Fruit fly (Drosophila melanogaster) whole organism, embryonic: ENCODE measurements around the gene PIG-Q.

ENCODE experiments used
- B-H2 ChIP-seq: fragments of 200-800 bp; sonication (Bioruptor generic); optimal IDR thresholded peaks from 2 replicates; lab custom pipeline; 2018; ENCODE audit warnings: missing biosample characterization, mild to moderate bottlenecking, missing genetic modification characterization
- BtbVII ChIP-seq: fragments of 200-800 bp; sonication (Bioruptor generic); optimal IDR thresholded peaks from 3 replicates; lab custom pipeline; 2017; ENCODE audit warnings: missing biosample characterization, mild to moderate bottlenecking, missing genetic modification characterization
- CG10147 ChIP-seq: fragments of 200-800 bp; sonication (Bioruptor generic); optimal IDR thresholded peaks from 2 replicates; lab custom pipeline; 2019; ENCODE audit warnings: missing biosample characterization, mild to moderate bottlenecking, missing genetic modification characterization, moderate library complexity
- CG11695 ChIP-seq: fragments of 200-800 bp; sonication (Bioruptor generic); IDR thresholded peaks from 3 replicates; pipeline ENCODE4 v1.3.6; 2022; ENCODE audit warnings: missing biosample characterization, missing genetic modification characterization
- CG12299 ChIP-seq: fragments of 200-800 bp; sonication (Bioruptor generic); optimal IDR thresholded peaks from 2 replicates; lab custom pipeline; 2018; ENCODE audit warnings: missing biosample characterization, mild to moderate bottlenecking, missing genetic modification characterization
- CG1233 ChIP-seq: fragments of 200-800 bp; sonication (Bioruptor generic); optimal IDR thresholded peaks from 4 replicates; lab custom pipeline; 2018; ENCODE audit warnings: missing biosample characterization, mild to moderate bottlenecking, missing genetic modification characterization
- CG12942 ChIP-seq: fragments of 200-800 bp; sonication (Bioruptor generic); optimal IDR thresholded peaks from 3 replicates; lab custom pipeline; 2016; ENCODE audit warnings: missing biosample characterization, missing genetic modification characterization
- CG15696 ChIP-seq: fragments of 200-800 bp; sonication (Bioruptor generic); optimal IDR thresholded peaks from 2 replicates; lab custom pipeline; 2019; ENCODE audit warnings: missing biosample characterization, mild to moderate bottlenecking, missing genetic modification characterization, moderate library complexity
- CG1602 ChIP-seq: fragments of 200-800 bp; sonication (Bioruptor generic); optimal IDR thresholded peaks from 3 replicates; lab custom pipeline; 2016; ENCODE audit warnings: missing biosample characterization, missing genetic modification characterization
- CG17359 ChIP-seq: fragments of 200-800 bp; sonication (Bioruptor generic); optimal IDR thresholded peaks from 3 replicates; lab custom pipeline; 2018; ENCODE audit warnings: missing biosample characterization, mild to moderate bottlenecking, missing genetic modification characterization, moderate library complexity
- CG17568 ChIP-seq: fragments of 200-800 bp; sonication (Bioruptor generic); optimal IDR thresholded peaks from 2 replicates; lab custom pipeline; 2018; ENCODE audit warnings: missing biosample characterization, mild to moderate bottlenecking, missing genetic modification characterization, moderate library complexity
- CG3407 ChIP-seq: fragments of 200-800 bp; sonication (Bioruptor generic); optimal IDR thresholded peaks from 2 replicates; lab custom pipeline; 2018; ENCODE audit warnings: missing biosample characterization, mild to moderate bottlenecking, missing genetic modification characterization
- CG34224 ChIP-seq: fragments of 200-800 bp; sonication (Bioruptor generic); IDR thresholded peaks from 3 replicates; pipeline ENCODE4 v1.3.6; 2022; ENCODE audit warnings: missing biosample characterization, missing genetic modification characterization; ENCODE audit not compliant: partially characterized antibody
- CG34376 ChIP-seq: fragments of 200-800 bp; sonication (Bioruptor generic); optimal IDR thresholded peaks from 2 replicates; lab custom pipeline; 2018; ENCODE audit warnings: missing biosample characterization, mild to moderate bottlenecking, missing genetic modification characterization
- CG34422 ChIP-seq: fragments of 200-800 bp; sonication (Bioruptor generic); IDR thresholded peaks from 3 replicates; pipeline ENCODE4 v1.3.6; 2022; ENCODE audit warnings: missing biosample characterization, missing genetic modification characterization
- CG4360 ChIP-seq: fragments of 200-800 bp; sonication (Bioruptor generic); IDR thresholded peaks from 2 replicates; pipeline ENCODE4 v1.3.6; 2022; ENCODE audit warnings: missing biosample characterization, missing genetic modification characterization
- CG6254 ChIP-seq: fragments of 200-800 bp; sonication (Bioruptor generic); optimal IDR thresholded peaks from 3 replicates; lab custom pipeline; 2017; ENCODE audit warnings: mild to moderate bottlenecking, missing biosample characterization, missing genetic modification reagents, missing genetic modification characterization
- CG6813 ChIP-seq: fragments of 200-800 bp; sonication (Bioruptor generic); optimal IDR thresholded peaks from 2 replicates; lab custom pipeline; 2017; ENCODE audit warnings: missing biosample characterization, missing genetic modification characterization, mild to moderate bottlenecking, moderate library complexity, missing genetic modification reagents
- CG8359 ChIP-seq: fragments of 200-800 bp; sonication (Bioruptor generic); optimal IDR thresholded peaks from 2 replicates; lab custom pipeline; 2017; ENCODE audit warnings: missing biosample characterization, mild to moderate bottlenecking, missing genetic modification characterization, borderline replicate concordance
- CG8478 ChIP-seq: fragments of >200 bp; optimal IDR thresholded peaks from 2 replicates; lab custom pipeline; 2018
- CHES-1-like ChIP-seq: fragments of 200-800 bp; sonication (Bioruptor generic); optimal IDR thresholded peaks from 2 replicates; lab custom pipeline; 2016; ENCODE audit warnings: missing biosample characterization, missing genetic modification characterization
- D19B ChIP-seq: fragments of 200-800 bp; sonication (Bioruptor generic); optimal IDR thresholded peaks from 2 replicates; lab custom pipeline; 2017; ENCODE audit warnings: missing biosample characterization, mild to moderate bottlenecking, missing genetic modification characterization
- Deaf1 ChIP-seq: fragments of 200-800 bp; optimal IDR thresholded peaks from 3 replicates; lab custom pipeline; 2019; ENCODE audit warnings: missing biosample characterization, mild to moderate bottlenecking, missing genetic modification characterization, moderate library complexity
- Ets65A ChIP-seq: fragments of 200-800 bp; sonication (Bioruptor generic); peaks from one replicate; lab custom pipeline; 2016; ENCODE audit warnings: missing biosample characterization, missing genetic modification characterization
- Ets97D ChIP-seq: fragments of 200-800 bp; sonication (Bioruptor generic); optimal IDR thresholded peaks from 3 replicates; lab custom pipeline; 2016; ENCODE audit warnings: missing biosample characterization, missing genetic modification characterization
- GATAe ChIP-seq: fragments of 200-800 bp; sonication (Bioruptor generic); conservative IDR thresholded peaks from 2 replicates; pipeline ENCODE4 v1.3.6; 2022; ENCODE audit warnings: missing biosample characterization, missing genetic modification characterization
- Lhr ChIP-seq: fragments of 200-800 bp; sonication (Bioruptor generic); optimal IDR thresholded peaks from 3 replicates; lab custom pipeline; 2017; ENCODE audit warnings: mild to moderate bottlenecking, missing biosample characterization, missing genetic modification reagents, missing genetic modification characterization
- Max ChIP-seq: fragments of 200-800 bp; sonication (Bioruptor generic); optimal IDR thresholded peaks from 2 replicates; lab custom pipeline; 2016; ENCODE audit warnings: missing biosample characterization, mild to moderate bottlenecking, missing genetic modification characterization
- Meics ChIP-seq: fragments of 200-800 bp; sonication (Bioruptor generic); optimal IDR thresholded peaks from 2 replicates; lab custom pipeline; 2017; ENCODE audit warnings: missing biosample characterization, mild to moderate bottlenecking, missing genetic modification characterization
- Pdp1 ChIP-seq, 2 experiments: fragments of 200-800 bp; sonication (Bioruptor generic); optimal IDR thresholded peaks; 3 replicates each; lab custom pipeline; 2016; ENCODE audit warnings: missing biosample characterization in 2 of 2, missing genetic modification characterization in 2 of 2, mild to moderate bottlenecking in 1 of 2, moderate library complexity in 1 of 2
- Rfx ChIP-seq: fragments of 200-800 bp; sonication (Bioruptor generic); IDR thresholded peaks from 2 replicates; pipeline ENCODE4 v1.3.6; 2022; ENCODE audit warnings: missing biosample characterization, missing genetic modification characterization
- Side ChIP-seq: fragments of 200-800 bp; sonication (Bioruptor generic); optimal IDR thresholded peaks from 2 replicates; lab custom pipeline; 2016; ENCODE audit warnings: missing biosample characterization, missing genetic modification characterization
- amos ChIP-seq: fragments of 200-800 bp; sonication (Bioruptor generic); IDR thresholded peaks from 2 replicates; pipeline ENCODE4 v1.3.6; 2022; ENCODE audit warnings: missing biosample characterization, missing genetic modification characterization; ENCODE audit not compliant: partially characterized antibody
- ap ChIP-seq: fragments of 200-800 bp; sonication (Bioruptor generic); IDR thresholded peaks from 2 replicates; pipeline ENCODE4 v1.3.6; 2022; ENCODE audit warnings: missing biosample characterization, missing genetic modification characterization
- bowl ChIP-seq: fragments of 200-800 bp; sonication (Bioruptor generic); IDR thresholded peaks from 2 replicates; pipeline ENCODE4 v1.3.6; 2022; ENCODE audit warnings: missing biosample characterization, missing genetic modification characterization
- chinmo ChIP-seq: fragments of 200-800 bp; sonication (Bioruptor generic); IDR thresholded peaks from 4 replicates; pipeline ENCODE4 v1.3.6; 2022; ENCODE audit warnings: missing biosample characterization, missing genetic modification characterization; ENCODE audit not compliant: partially characterized antibody
- crc ChIP-seq: fragments of 200-800 bp; sonication (Bioruptor generic); optimal IDR thresholded peaks from 2 replicates; lab custom pipeline; 2016; ENCODE audit warnings: missing biosample characterization, missing genetic modification characterization
- ham ChIP-seq: fragments of 200-800 bp; sonication (Bioruptor generic); IDR thresholded peaks from 2 replicates; pipeline ENCODE4 v1.3.6; 2022; ENCODE audit warnings: missing biosample characterization, missing genetic modification characterization
- lab ChIP-seq: fragments of 200-800 bp; sonication (Bioruptor generic); optimal IDR thresholded peaks from 3 replicates; lab custom pipeline; 2017; ENCODE audit warnings: missing biosample characterization, missing genetic modification characterization, mild to moderate bottlenecking, moderate library complexity, missing genetic modification reagents
- luna ChIP-seq: fragments of 200-800 bp; sonication (Bioruptor generic); optimal IDR thresholded peaks from 2 replicates; lab custom pipeline; 2016; ENCODE audit warnings: missing biosample characterization, missing genetic modification characterization
- maf-S ChIP-seq: fragments of 200-800 bp; sonication (Bioruptor generic); optimal IDR thresholded peaks from 2 replicates; lab custom pipeline; 2016; ENCODE audit warnings: missing biosample characterization, missing genetic modification characterization
- mld ChIP-seq: fragments of 200-800 bp; sonication (Bioruptor generic); IDR thresholded peaks from 3 replicates; pipeline ENCODE4 v1.3.6; 2022; ENCODE audit warnings: missing biosample characterization, missing genetic modification characterization; ENCODE audit not compliant: partially characterized antibody
- onecut ChIP-seq: fragments of 200-800 bp; sonication (Bioruptor generic); IDR thresholded peaks from 2 replicates; pipeline ENCODE4 v1.3.6; 2022; ENCODE audit warnings: missing biosample characterization, missing genetic modification characterization
- sd ChIP-seq: fragments of 200-800 bp; sonication (Bioruptor generic); optimal IDR thresholded peaks from 3 replicates; lab custom pipeline; 2018; ENCODE audit warnings: missing biosample characterization, mild to moderate bottlenecking, missing genetic modification characterization, moderate library complexity
- sens-2 ChIP-seq: fragments of 200-800 bp; sonication (Bioruptor generic); IDR thresholded peaks from 2 replicates; pipeline ENCODE4 v1.3.6; 2022; ENCODE audit warnings: missing biosample characterization, missing genetic modification characterization
- seq ChIP-seq: fragments of 200-800 bp; sonication (Bioruptor generic); IDR thresholded peaks from 2 replicates; pipeline ENCODE4 v1.3.6; 2022; ENCODE audit warnings: missing biosample characterization, missing genetic modification characterization
- shn ChIP-seq: fragments of 200-800 bp; sonication (Bioruptor generic); optimal IDR thresholded peaks from 3 replicates; lab custom pipeline; 2016; ENCODE audit warnings: missing biosample characterization, missing genetic modification characterization
- unc-4 ChIP-seq: fragments of 200-800 bp; sonication (Bioruptor generic); IDR thresholded peaks from 2 replicates; pipeline ENCODE4 v1.3.6; 2022; ENCODE audit warnings: missing biosample characterization, missing genetic modification characterization; ENCODE audit not compliant: partially characterized antibody
- unpg ChIP-seq: fragments of 200-800 bp; sonication (Bioruptor generic); optimal IDR thresholded peaks from 3 replicates; lab custom pipeline; 2018; ENCODE audit warnings: missing biosample characterization, mild to moderate bottlenecking, missing genetic modification characterization, moderate library complexity

The PIG-Q gene

DNA sequence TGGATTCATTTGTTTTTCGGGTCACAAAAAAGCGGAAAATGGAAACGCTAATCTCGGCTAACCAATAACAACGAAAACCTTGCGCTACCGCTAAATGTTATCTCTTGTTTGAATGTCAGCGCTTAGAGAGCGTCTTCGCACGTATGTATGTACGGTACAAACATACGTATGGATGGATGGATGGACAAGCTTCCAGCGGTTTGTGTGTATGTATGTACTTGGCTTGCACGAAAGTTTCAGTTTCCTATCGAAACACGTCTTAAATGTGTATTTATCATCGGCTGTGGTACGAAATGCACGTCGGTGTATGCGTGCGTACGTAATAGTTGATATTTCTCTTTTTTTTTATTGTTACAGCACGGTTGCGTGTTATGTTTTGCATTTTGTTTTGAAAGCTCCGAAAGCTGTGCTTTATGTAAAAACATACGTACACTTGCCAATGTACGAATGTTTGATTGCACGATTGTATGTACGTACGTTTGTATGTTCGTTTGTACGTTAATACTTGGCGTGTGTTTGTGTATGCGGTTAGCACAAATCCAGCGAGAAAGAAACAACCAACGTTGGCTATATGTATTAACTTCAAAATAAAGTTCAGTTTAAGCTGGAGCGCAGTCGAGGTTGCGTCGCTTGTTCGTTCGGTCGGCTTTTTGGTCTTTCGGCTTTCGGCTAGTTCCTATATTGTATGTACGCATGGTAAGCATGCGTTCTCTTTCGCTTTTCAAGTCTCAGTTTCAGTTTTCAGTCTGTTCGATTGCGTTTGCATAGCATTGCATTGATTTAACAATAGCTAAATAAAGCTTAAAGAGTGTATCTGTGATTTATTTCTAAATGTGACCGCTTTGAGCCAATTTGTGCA lies 13.8 kb downstream of the PIG-Q start, which contains the start of gene Fur2 (continued):
- TF ChIP-seq Lhr (GFP tag; lab: Kevin White, UChicago) (no peak), unc-4 (GFP tag; lab: Robert Waterston, UW) (0 out of 2 replicates have a peak, but pooled peaks have one; percentile 10), sd (no peak), CG34224 (peak; percentile 35; the same call in 1 of the 3 replicates), Meics (GFP tag; lab: Kevin White, UChicago) (no peak), crc (no peak), Pdp1 (GFP tag; optimal IDR thresholded peaks at IDR 0.05; lab: Kevin White, UChicago) (peak in 1 of 2 experiments; percentile 95), Deaf1 (tag; lab: Kevin White, UChicago) (peak; percentile 79), BtbVII (no peak), unpg (GFP tag; lab: Kevin White, UChicago) (no peak), CG12942 (GFP tag; lab: Kevin White, UChicago) (no peak), Side (GFP tag; lab: Kevin White, UChicago) (no peak), luna (GFP tag; lab: Kevin White, UChicago) (no peak), ham (no peak), CG11695 (no peak), CG34376 (peak; percentile 27), CG1233 (no peak), CG8359 (GFP tag; lab: Kevin White, UChicago) (no peak), CHES-1-like (GFP tag; lab: Kevin White, UChicago) (no peak), CG34422 (no peak), seq (GFP tag; lab: Robert Waterston, UW) (no peak), amos (GFP tag; lab: Robert Waterston, UW) (no peak), CG6254 (GFP tag; lab: Kevin White, UChicago) (no peak), CG10147 (no peak), CG3407 (GFP tag; lab: Kevin White, UChicago) (no peak), ap (no peak), CG6813 (GFP tag; lab: Kevin White, UChicago) (no peak), CG12299 (tag; lab: Kevin White, UChicago) (no peak), CG17359 (no peak), CG15696 (no peak), CG17568 (GFP tag; lab: Kevin White, UChicago) (no peak), maf-S (GFP tag; lab: Kevin White, UChicago) (no peak), GATAe (GFP tag; lab: Robert Waterston, UW) (no peak), onecut (GFP tag; lab: Robert Waterston, UW) (peak; percentile 18; the same call in 1 of the 2 replicates), CG8478 (lab: Kevin White, UChicago) (no peak), chinmo (peak; percentile 87; the same call in 1 of the 4 replicates), shn (no peak), mld (no peak), Max (GFP tag; lab: Kevin White, UChicago) (no peak), CG4360 (GFP tag; lab: Robert Waterston, UW) (no peak), D19B (GFP tag; lab: Kevin White, UChicago) (no peak), Rfx (GFP tag; lab: Robert Waterston, UW) (no peak), bowl (no peak), Ets65A (GFP tag; lab: Kevin White, UChicago) (no peak), lab (GFP tag; lab: Kevin White, UChicago) (no peak), B-H2 (GFP tag; lab: Kevin White, UChicago) (peak; percentile 7), sens-2 (GFP tag; lab: Robert Waterston, UW) (no peak), CG1602 (GFP tag; lab: Kevin White, UChicago) (no peak), Ets97D (GFP tag; lab: Kevin White, UChicago) (no peak)
